Worm (Caenorhabditis elegans) whole organism, late embryonic: ENCODE data around the gene let-2.

Experiments
- C08G9.2 ChIP-seq: sonication (generic microtip); optimal IDR thresholded peaks from 2 replicates; lab custom pipeline; 2016; ENCODE audit warnings: mild to moderate bottlenecking, missing genetic modification characterization, moderate library complexity, missing compliant biosample characterization
- C38D4.7 ChIP-seq: fragments of 200-800 bp; sonication (Bioruptor generic); optimal IDR thresholded peaks from 2 replicates; lab custom pipeline; 2018; ENCODE audit warnings: mild to moderate bottlenecking, missing genetic modification characterization, moderate library complexity, missing compliant biosample characterization
- K09A11.1 ChIP-seq: sonication (generic microtip); optimal IDR thresholded peaks from 2 replicates; lab custom pipeline; 2017; ENCODE audit warnings: antibody characterized with exemption, mild to moderate bottlenecking, missing genetic modification characterization, missing compliant biosample characterization; ENCODE audit not compliant: insufficient read depth
- Y22D7AL.16 ChIP-seq: sonication (generic microtip); optimal IDR thresholded peaks from 2 replicates; lab custom pipeline; 2016; ENCODE audit warnings: missing genetic modification characterization, missing compliant biosample characterization
- ahr-1 ChIP-seq: sonication (generic microtip); optimal IDR thresholded peaks from 2 replicates; lab custom pipeline; 2016; ENCODE audit warnings: missing genetic modification characterization, missing compliant biosample characterization
- ama-1 ChIP-seq: fragments of 150-350 bp; optimal IDR thresholded peaks from 2 replicates; lab custom pipeline; 2014
- ceh-18 ChIP-seq: sonication (generic microtip); optimal IDR thresholded peaks from 2 replicates; lab custom pipeline; 2016; ENCODE audit warnings: missing genetic modification characterization, missing compliant biosample characterization
- ceh-22 ChIP-seq: sonication (generic microtip); optimal IDR thresholded peaks from 2 replicates; lab custom pipeline; 2017; ENCODE audit warnings: missing biosample characterization, missing genetic modification characterization
- ceh-24 ChIP-seq: sonication (generic microtip); optimal IDR thresholded peaks from 2 replicates; lab custom pipeline; 2016; ENCODE audit warnings: mild to moderate bottlenecking, missing genetic modification characterization, missing compliant biosample characterization
- ceh-31 ChIP-seq: sonication (generic microtip); optimal IDR thresholded peaks from 2 replicates; lab custom pipeline; 2016; ENCODE audit warnings: missing genetic modification characterization, missing compliant biosample characterization
- ceh-48 ChIP-seq: sonication (generic microtip); optimal IDR thresholded peaks from 2 replicates; lab custom pipeline; 2016; ENCODE audit warnings: missing genetic modification characterization, inconsistent platforms, missing compliant biosample characterization
- ceh-6 ChIP-seq: fragments of 200-800 bp; sonication (Bioruptor generic); optimal IDR thresholded peaks from 2 replicates; lab custom pipeline; 2018; ENCODE audit warnings: mild to moderate bottlenecking, missing genetic modification characterization, missing compliant biosample characterization
- che-1 ChIP-seq: sonication (generic microtip); optimal IDR thresholded peaks from 2 replicates; lab custom pipeline; 2016; ENCODE audit warnings: mild to moderate bottlenecking, missing genetic modification characterization, missing compliant biosample characterization
- dmd-4 ChIP-seq: sonication (generic microtip); optimal IDR thresholded peaks from 2 replicates; lab custom pipeline; 2016; ENCODE audit warnings: borderline replicate concordance, missing genetic modification characterization, missing compliant biosample characterization
- elt-2 ChIP-seq: sonication (generic microtip); optimal IDR thresholded peaks from 2 replicates; lab custom pipeline; 2016; ENCODE audit warnings: missing genetic modification reagents, missing genetic modification characterization, missing compliant biosample characterization
- elt-4 ChIP-seq: sonication (generic microtip); optimal IDR thresholded peaks from 2 replicates; lab custom pipeline; 2016; ENCODE audit warnings: missing genetic modification characterization, missing compliant biosample characterization
- ets-4 ChIP-seq: sonication (generic microtip); optimal IDR thresholded peaks from 2 replicates; lab custom pipeline; 2016; ENCODE audit warnings: missing genetic modification characterization, missing compliant biosample characterization
- eyg-1 ChIP-seq: sonication (generic microtip); optimal IDR thresholded peaks from 2 replicates; lab custom pipeline; 2016; ENCODE audit warnings: missing genotype, missing genetic modification characterization, missing compliant biosample characterization
- gmeb-2 ChIP-seq: sonication (generic microtip); optimal IDR thresholded peaks from 2 replicates; lab custom pipeline; 2016; ENCODE audit warnings: missing genetic modification characterization, inconsistent platforms, missing compliant biosample characterization
- hlh-15 ChIP-seq: sonication (generic microtip); optimal IDR thresholded peaks from 2 replicates; lab custom pipeline; 2016; ENCODE audit warnings: missing genetic modification characterization, missing compliant biosample characterization
- hlh-6 ChIP-seq: sonication (generic microtip); optimal IDR thresholded peaks from 2 replicates; lab custom pipeline; 2016; ENCODE audit warnings: missing genotype, missing genetic modification characterization, missing compliant biosample characterization
- hlh-8 ChIP-seq: sonication (generic microtip); optimal IDR thresholded peaks from 2 replicates; lab custom pipeline; 2016; ENCODE audit warnings: missing genotype, missing genetic modification characterization, missing compliant biosample characterization
- lin-11 ChIP-seq: fragments of 200-800 bp; sonication (Bioruptor generic); optimal IDR thresholded peaks from 2 replicates; lab custom pipeline; 2018; ENCODE audit warnings: mild to moderate bottlenecking, missing genetic modification characterization, missing compliant biosample characterization
- mec-3 ChIP-seq: sonication (generic microtip); optimal IDR thresholded peaks from 2 replicates; lab custom pipeline; 2016; ENCODE audit warnings: borderline replicate concordance, missing genetic modification characterization, missing compliant biosample characterization
- nfya-1 ChIP-seq: sonication (generic microtip); optimal IDR thresholded peaks from 2 replicates; lab custom pipeline; 2017; ENCODE audit warnings: missing genetic modification characterization, mild to moderate bottlenecking, missing compliant biosample characterization, antibody characterized with exemption, moderate library complexity
- nhr-232 ChIP-seq: sonication (generic microtip); optimal IDR thresholded peaks from 2 replicates; lab custom pipeline; 2016; ENCODE audit warnings: missing genetic modification characterization, missing compliant biosample characterization
- ref-2 ChIP-seq: sonication (generic microtip); optimal IDR thresholded peaks from 2 replicates; lab custom pipeline; 2016; ENCODE audit warnings: missing genetic modification characterization, missing compliant biosample characterization
- sdc-2 ChIP-seq: sonication (generic microtip); optimal IDR thresholded peaks from 2 replicates; lab custom pipeline; 2016; ENCODE audit warnings: missing genotype, missing genetic modification characterization, missing compliant biosample characterization
- sox-4 ChIP-seq: sonication (generic microtip); optimal IDR thresholded peaks from 2 replicates; lab custom pipeline; 2017; ENCODE audit warnings: mild to moderate bottlenecking, missing genetic modification characterization, inconsistent platforms, missing compliant biosample characterization
- syd-9 ChIP-seq: sonication (generic microtip); optimal IDR thresholded peaks from 2 replicates; lab custom pipeline; 2016; ENCODE audit warnings: mild to moderate bottlenecking, missing genetic modification characterization, moderate library complexity, missing compliant biosample characterization
- tbx-7 ChIP-seq: sonication (generic microtip); optimal IDR thresholded peaks from 2 replicates; lab custom pipeline; 2016; ENCODE audit warnings: missing genotype, missing genetic modification characterization, missing compliant biosample characterization
- ttx-3 ChIP-seq: sonication (generic microtip); optimal IDR thresholded peaks from 2 replicates; lab custom pipeline; 2016; ENCODE audit warnings: missing genetic modification reagents, missing genetic modification characterization, missing compliant biosample characterization
- unc-3 ChIP-seq, 2 experiments: fragments of 200-800 bp in 1 of 2; sonication (Bioruptor generic) in 1 of 2; sonication (generic microtip) in 1 of 2; conservative IDR thresholded peaks in 1 of 2; optimal IDR thresholded peaks in 1 of 2; 2 replicates each; pipeline versions ENCODE4 v1.3.6 to Lab custom; 2016 to 2022; ENCODE audit warnings: missing compliant biosample characterization in 2 of 2, missing genetic modification characterization in 2 of 2, missing genetic modification reagents in 1 of 2
- unc-42 ChIP-seq: sonication (generic microtip); optimal IDR thresholded peaks from 2 replicates; lab custom pipeline; 2016; ENCODE audit warnings: missing genotype, missing genetic modification characterization, missing compliant biosample characterization
- unc-86 ChIP-seq: sonication (generic microtip); optimal IDR thresholded peaks from 2 replicates; lab custom pipeline; 2016; ENCODE audit warnings: missing genetic modification characterization, missing compliant biosample characterization

Gene let-2

DNA sequence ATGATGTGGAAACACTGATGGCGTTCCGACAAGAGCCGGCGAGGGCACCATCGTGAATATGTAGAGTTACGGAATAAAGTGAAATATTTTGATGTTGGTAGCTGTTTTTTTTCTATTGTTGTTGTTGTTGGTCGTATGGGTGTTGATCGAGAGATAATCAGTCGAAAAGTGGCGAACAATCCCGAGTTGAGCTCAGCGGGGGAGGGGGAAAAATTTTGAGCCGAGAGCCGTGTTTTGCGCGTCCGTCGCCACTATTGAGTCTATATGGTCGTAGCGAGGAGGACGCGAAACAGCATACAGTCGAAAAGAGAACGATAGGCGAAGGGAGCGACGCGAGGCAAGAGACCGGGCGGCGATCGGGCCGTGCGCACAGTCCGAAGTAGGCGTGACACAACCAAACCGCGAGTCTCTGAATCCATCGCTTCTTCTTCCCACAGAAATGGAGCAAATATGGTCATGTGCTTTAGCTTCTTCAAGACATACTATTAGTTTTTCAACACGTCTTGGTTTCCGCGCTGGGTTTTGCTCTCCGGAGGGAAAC lies 27.7 kb upstream of the let-2 start, which contains the start of gene eat-17:
Gene eat-17, minus strand, starts transcription at position 51 of the 541 bp plus-strand sequence.
- TF ChIP-seq ceh-31, result peak; percentile 2
- TF ChIP-seq K09A11.1 (tag; lab: Kevin White, UChicago), result no peak

DNA sequence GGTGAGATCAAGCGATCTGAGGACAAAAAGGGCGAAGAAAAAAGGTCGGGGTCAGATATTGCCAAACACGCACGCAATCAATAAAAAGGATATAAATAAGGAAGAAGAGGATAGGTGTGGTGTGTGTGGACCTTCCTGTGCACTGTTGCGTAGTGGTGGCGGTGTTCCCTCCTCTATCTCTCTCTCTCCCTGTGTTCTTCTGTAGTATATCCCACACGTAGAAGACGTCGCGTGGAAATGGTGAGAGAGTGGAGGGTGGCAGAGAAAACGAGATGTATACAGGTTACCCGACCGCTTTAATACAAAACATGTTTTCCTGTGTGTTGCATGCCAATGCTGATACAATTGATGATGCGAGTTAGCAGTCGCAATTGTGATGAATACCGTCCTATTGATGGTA lies 25.4 kb upstream of the let-2 start:
- peak; percentile 25 for TF ChIP-seq sdc-2 (tag; lab: Kevin White, UChicago)
- TF ChIP-seq ahr-1 (tag; lab: Kevin White, UChicago), result no peak
- no peak for TF ChIP-seq ceh-6
- peak; percentile 27 for TF ChIP-seq ref-2 (tag; lab: Kevin White, UChicago)

DNA sequence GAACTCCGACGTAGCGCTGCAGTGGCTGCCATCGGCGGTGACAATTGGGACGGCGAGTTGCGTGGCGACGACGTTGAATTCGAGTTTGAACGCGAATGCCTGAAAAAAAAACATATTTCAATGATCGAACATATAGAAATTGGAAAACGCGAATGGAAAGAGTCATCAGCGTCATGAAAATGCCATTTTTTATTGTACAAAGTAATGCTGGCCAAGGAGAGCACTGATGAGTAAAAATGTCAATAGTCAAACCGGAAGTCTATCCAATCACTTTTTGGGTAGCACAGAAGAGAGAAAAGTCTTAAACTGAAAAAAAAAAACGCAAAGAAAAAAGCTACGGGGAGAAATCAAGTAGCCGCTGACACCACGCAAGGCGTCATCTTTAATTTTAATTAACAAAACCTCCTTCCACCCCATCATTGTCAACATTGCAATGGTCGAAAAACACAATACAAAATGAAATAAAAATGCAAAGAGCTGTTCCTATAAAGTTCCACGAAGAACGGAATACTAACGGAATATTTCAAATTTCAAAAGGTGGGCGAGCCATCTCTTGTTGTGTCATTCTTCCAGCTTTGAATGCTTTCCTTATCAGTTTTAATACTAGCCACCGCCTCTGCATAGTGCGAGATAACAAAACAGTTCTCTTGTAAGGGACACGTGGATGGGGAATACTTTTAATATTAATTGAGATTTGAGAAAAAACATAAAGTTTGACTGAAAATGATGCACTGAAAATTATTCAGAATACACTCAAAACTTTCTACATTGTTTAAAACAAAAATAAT lies 24.3 kb upstream of the let-2 start:
- TF ChIP-seq elt-2 (tag; lab: Kevin White, UChicago) (peak; percentile 53), dmd-4 (tag; lab: Kevin White, UChicago) (no peak)

DNA sequence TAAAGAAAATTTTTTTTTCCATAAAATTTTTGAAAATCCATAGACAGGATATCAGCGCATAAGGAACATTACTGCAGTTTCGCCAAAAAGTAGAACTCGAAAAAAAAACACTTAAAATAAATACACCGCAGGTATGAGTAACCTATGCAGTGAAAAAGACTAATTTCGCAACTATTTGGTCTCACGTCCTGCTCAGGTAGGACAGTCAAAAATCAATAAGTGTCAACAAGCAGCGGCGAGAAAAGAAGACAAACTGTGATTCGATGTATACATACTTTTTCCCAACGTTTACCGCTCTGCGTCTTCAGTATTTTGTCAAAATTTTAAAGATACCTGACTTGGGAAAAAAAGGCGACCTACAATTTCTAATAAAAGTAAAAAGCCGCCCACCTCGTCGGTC lies 22.8 kb upstream of the let-2 start:
- TF ChIP-seq ceh-18 (tag; lab: Kevin White, UChicago) (no peak), ttx-3 (tag; lab: Kevin White, UChicago) (no peak), nfya-1 (no peak), unc-86 (no peak), elt-4 (tag; lab: Kevin White, UChicago) (no peak), ceh-48 (tag; lab: Kevin White, UChicago) (no peak), hlh-8 (tag; lab: Kevin White, UChicago) (no peak), eyg-1 (tag; lab: Kevin White, UChicago) (no peak), ets-4 (tag; lab: Kevin White, UChicago) (no peak)

DNA sequence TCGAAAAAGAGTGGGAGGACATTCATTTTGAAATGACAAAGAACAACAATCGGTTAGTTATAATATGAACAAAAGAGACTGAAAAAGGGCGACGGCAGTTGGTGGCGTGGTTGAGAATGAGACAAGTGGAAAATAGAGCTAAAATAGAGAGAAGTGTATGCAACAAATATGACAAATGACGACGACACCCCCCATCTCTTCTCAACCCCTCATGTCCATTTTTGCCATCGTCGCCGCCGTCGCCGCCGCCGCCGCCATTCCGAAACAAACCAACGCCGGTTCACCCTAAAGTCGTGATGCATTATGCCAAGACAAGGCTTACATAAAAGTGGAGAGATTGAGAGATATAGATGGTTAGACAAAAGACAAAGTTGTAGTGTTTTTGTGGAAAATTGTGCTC lies 20.1 kb upstream of the let-2 start:
- TF ChIP-seq syd-9 (tag; lab: Kevin White, UChicago), result no peak

DNA sequence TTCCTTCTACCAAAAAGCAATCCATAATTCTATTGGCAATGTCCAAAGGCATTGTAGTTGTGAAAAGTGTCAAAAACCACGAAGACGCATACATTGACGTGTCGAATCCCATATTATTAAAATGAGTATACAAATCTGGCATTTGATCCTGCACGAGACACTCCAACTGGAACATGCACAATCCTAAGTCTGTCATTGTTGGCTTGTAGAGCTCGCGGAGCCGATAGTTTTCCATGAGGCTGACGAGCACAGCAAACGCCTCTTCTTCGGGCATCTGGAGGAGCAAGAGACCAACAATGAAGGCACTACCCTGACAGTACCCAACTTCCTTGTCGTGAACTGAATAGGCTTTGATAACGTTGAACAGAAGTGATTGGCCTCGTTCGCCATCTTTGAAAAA lies 17.5 kb upstream of the let-2 start:
- TF ChIP-seq gmeb-2 (tag; lab: Kevin White, UChicago), result no peak
- TF ChIP-seq C08G9.2, result no peak
- TF ChIP-seq unc-42, result no peak
- TF ChIP-seq ama-1 (lab: Kevin White, UChicago), result no peak
- TF ChIP-seq sox-4 (tag; lab: Kevin White, UChicago), result no peak
- no peak for TF ChIP-seq ceh-48 (tag; lab: Kevin White, UChicago)
- no peak for TF ChIP-seq hlh-15 (tag; lab: Kevin White, UChicago)

DNA sequence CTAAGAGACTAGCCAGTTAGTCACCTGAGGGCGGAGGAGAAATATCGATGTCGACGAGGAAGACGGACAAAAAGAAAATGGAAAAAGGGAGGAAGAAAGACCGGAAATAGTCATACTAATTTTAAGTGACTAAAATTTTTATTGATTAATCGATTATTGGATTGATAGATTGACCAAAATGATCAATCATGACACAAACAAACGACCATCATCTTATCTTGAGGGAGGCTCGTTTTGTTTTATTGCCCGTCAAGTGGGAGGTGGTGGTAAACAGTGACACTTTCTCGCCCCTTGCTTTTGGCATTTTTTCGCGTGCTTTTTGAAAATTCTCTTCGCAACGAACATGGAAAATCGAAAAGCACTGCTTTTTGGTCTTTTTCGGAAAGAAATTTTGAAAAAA lies 15.7 kb upstream of the let-2 start:
- TF ChIP-seq hlh-6 (no peak), nhr-232 (tag; lab: Kevin White, UChicago) (no peak), mec-3 (tag; lab: Kevin White, UChicago) (no peak), che-1 (tag; lab: Kevin White, UChicago) (no peak), ttx-3 (tag; lab: Kevin White, UChicago) (no peak), lin-11 (no peak), ceh-22 (no peak), Y22D7AL.16 (no peak), tbx-7 (no peak), hlh-15 (tag; lab: Kevin White, UChicago) (no peak), unc-3 (GFP tag; conservative IDR thresholded peaks at IDR 0.05; lab: Robert Waterston, UW) (no peak), unc-3 (tag; optimal IDR thresholded peaks at IDR 0.05; lab: Kevin White, UChicago) (no peak), C38D4.7 (GFP tag; lab: Kevin White, UChicago) (no peak), ceh-31 (no peak), ets-4 (tag; lab: Kevin White, UChicago) (no peak), ceh-24 (tag; lab: Kevin White, UChicago) (no peak)
- TF ChIP-seq, all 69 proteins: peak for 0
